Worm (Caenorhabditis elegans) whole organism, L4 larva: ENCODE results near the gene srh-282.

Experiments
- F26F4.8 ChIP-seq: fragments of 200-800 bp; sonication (Bioruptor generic); conservative IDR thresholded peaks from 2 replicates; pipeline ENCODE4 v1.3.6; 2022; ENCODE audit warnings: missing genetic modification characterization, missing compliant biosample characterization
- T20F7.1 ChIP-seq: fragments of 200-800 bp; sonication (Bioruptor generic); optimal IDR thresholded peaks from 2 replicates; lab custom pipeline; 2018; ENCODE audit warnings: mild to moderate bottlenecking, missing genetic modification characterization, missing compliant biosample characterization
- Y48G9A.11 ChIP-seq: fragments of 200-800 bp; sonication (Bioruptor generic); IDR thresholded peaks from 2 replicates; pipeline ENCODE4 v1.3.6; 2022; ENCODE audit warnings: missing genetic modification reagents, missing genetic modification characterization, missing compliant biosample characterization
- ZK337.2 ChIP-seq: fragments of 200-800 bp; sonication (Bioruptor generic); IDR thresholded peaks from 2 replicates; pipeline ENCODE4 v1.3.6; 2022; ENCODE audit warnings: missing genetic modification reagents, missing genetic modification characterization, missing compliant biosample characterization
- arid-1 ChIP-seq: fragments of 200-800 bp; sonication (Bioruptor generic); conservative IDR thresholded peaks from 2 replicates; pipeline ENCODE4 v1.3.6; 2022; ENCODE audit warnings: missing genetic modification reagents, missing genetic modification characterization, missing compliant biosample characterization
- attf-4 ChIP-seq: sonication (generic microtip); optimal IDR thresholded peaks from 3 replicates; lab custom pipeline; 2017; ENCODE audit warnings: missing biosample characterization, missing genetic modification characterization
- ceh-62 ChIP-seq: sonication (generic microtip); optimal IDR thresholded peaks from 2 replicates; lab custom pipeline; 2017; ENCODE audit warnings: missing biosample characterization, missing genetic modification characterization
- ces-1 ChIP-seq: fragments of 150-350 bp; sonication (generic microtip); optimal IDR thresholded peaks from 4 replicates; lab custom pipeline; 2014; ENCODE audit warnings: missing biosample characterization, missing genetic modification reagents, missing genetic modification characterization
- cey-2 ChIP-seq: sonication (generic microtip); optimal IDR thresholded peaks from 3 replicates; lab custom pipeline; 2017; ENCODE audit warnings: missing genetic modification characterization, mild to moderate bottlenecking, missing compliant biosample characterization, antibody characterized with exemption, borderline replicate concordance; ENCODE audit not compliant: insufficient read depth
- ctbp-1 ChIP-seq: fragments of 200-800 bp; sonication (Bioruptor generic); IDR thresholded peaks from 2 replicates; pipeline ENCODE4 v1.3.6; 2022; ENCODE audit warnings: missing genetic modification reagents, missing genetic modification characterization, missing compliant biosample characterization
- daf-12 ChIP-seq: fragments of 150-350 bp; optimal IDR thresholded peaks from 2 replicates; lab custom pipeline; 2014; ENCODE audit warnings: missing biosample characterization, missing genetic modification reagents, missing genetic modification characterization
- daf-19 ChIP-seq: fragments of 200-800 bp; sonication (Bioruptor generic); conservative IDR thresholded peaks from 2 replicates; pipeline ENCODE4 v1.3.6; 2022; ENCODE audit warnings: missing genetic modification characterization, missing compliant biosample characterization
- dmd-6 ChIP-seq: fragments of 200-800 bp; sonication (Bioruptor generic); IDR thresholded peaks from 2 replicates; pipeline ENCODE4 v1.3.6; 2022; ENCODE audit warnings: missing genetic modification reagents, missing genetic modification characterization, missing compliant biosample characterization
- dpl-1 ChIP-seq: fragments of 150-350 bp; optimal IDR thresholded peaks from 2 replicates; lab custom pipeline; 2014; ENCODE audit warnings: missing biosample characterization, missing genetic modification reagents, missing genetic modification characterization
- duxl-1 ChIP-seq: sonication (generic microtip); optimal IDR thresholded peaks from 2 replicates; lab custom pipeline; 2016; ENCODE audit warnings: mild to moderate bottlenecking, missing genetic modification characterization, moderate library complexity, missing compliant biosample characterization; ENCODE audit not compliant: poor library complexity
- dve-1 ChIP-seq: sonication (generic microtip); optimal IDR thresholded peaks from 2 replicates; lab custom pipeline; 2017; ENCODE audit warnings: antibody characterized with exemption, mild to moderate bottlenecking, missing genetic modification characterization, missing compliant biosample characterization; ENCODE audit not compliant: insufficient read depth
- fkh-10 ChIP-seq: fragments of 150-350 bp; optimal IDR thresholded peaks from 2 replicates; lab custom pipeline; 2014; ENCODE audit warnings: missing biosample characterization, missing genetic modification reagents, missing genetic modification characterization
- hlh-30 ChIP-seq: sonication (generic microtip); optimal IDR thresholded peaks from 2 replicates; lab custom pipeline; 2017; ENCODE audit warnings: antibody characterized with exemption, mild to moderate bottlenecking, missing genetic modification characterization, missing compliant biosample characterization; ENCODE audit not compliant: insufficient read depth
- hmg-1.1 ChIP-seq: fragments of 200-800 bp; sonication (Bioruptor generic); IDR thresholded peaks from 2 replicates; pipeline ENCODE4 v1.3.6; 2022; ENCODE audit warnings: missing genetic modification reagents, missing genetic modification characterization, missing compliant biosample characterization
- jun-1 ChIP-seq: fragments of 150-350 bp; optimal IDR thresholded peaks from 2 replicates; lab custom pipeline; 2014; ENCODE audit warnings: missing biosample characterization, missing genetic modification reagents, missing genetic modification characterization
- lin-15B ChIP-seq: fragments of 150-350 bp; sonication (generic microtip); optimal IDR thresholded peaks from 3 replicates; lab custom pipeline; 2014; ENCODE audit warnings: missing biosample characterization, missing genetic modification characterization
- lin-29 ChIP-seq: fragments of 200-800 bp; sonication (Bioruptor generic); IDR thresholded peaks from 2 replicates; pipeline ENCODE4 v1.3.6; 2022; ENCODE audit warnings: missing genetic modification reagents, missing genetic modification characterization, missing compliant biosample characterization
- lin-38 ChIP-seq: fragments of 200-800 bp; sonication (Bioruptor generic); IDR thresholded peaks from 2 replicates; pipeline ENCODE4 v1.3.6; 2022; ENCODE audit warnings: missing genetic modification reagents, missing genetic modification characterization, missing compliant biosample characterization
- lsy-2 ChIP-seq, 2 experiments: fragments of 150-350 bp in 1 of 2; sonication (generic microtip) in 1 of 2; optimal IDR thresholded peaks; 2 replicates each; lab custom pipeline; 2014 to 2017; ENCODE audit warnings: missing biosample characterization in 2 of 2, missing genetic modification characterization in 2 of 2
- mdl-1 ChIP-seq, 2 experiments: fragments of 150-350 bp in 1 of 2; sonication (generic microtip) in 1 of 2; optimal IDR thresholded peaks; 2 replicates each; lab custom pipeline; 2014 to 2017; ENCODE audit warnings: missing biosample characterization in 2 of 2, missing genetic modification characterization in 2 of 2
- mdt-29 ChIP-seq: fragments of 200-800 bp; sonication (Bioruptor generic); IDR thresholded peaks from 2 replicates; pipeline ENCODE4 v1.3.6; 2022; ENCODE audit warnings: missing genetic modification reagents, missing genetic modification characterization, missing compliant biosample characterization
- mep-1 ChIP-seq: fragments of 150-350 bp; sonication (generic microtip); optimal IDR thresholded peaks from 3 replicates; lab custom pipeline; 2014; ENCODE audit warnings: missing biosample characterization, missing genetic modification characterization
- mes-2 ChIP-seq: sonication (generic microtip); optimal IDR thresholded peaks from 2 replicates; lab custom pipeline; 2016; ENCODE audit warnings: missing genotype, mild to moderate bottlenecking, missing genetic modification characterization, missing compliant biosample characterization; ENCODE audit not compliant: poor library complexity, severe bottlenecking
- mxl-2 ChIP-seq: fragments of 200-800 bp; sonication (Bioruptor generic); conservative IDR thresholded peaks from 2 replicates; pipeline ENCODE4 v1.3.6; 2022; ENCODE audit warnings: missing genetic modification reagents, missing genetic modification characterization, missing compliant biosample characterization
- mxl-3 ChIP-seq: fragments of 200-800 bp; sonication (Bioruptor generic); optimal IDR thresholded peaks from 2 replicates; lab custom pipeline; 2018; ENCODE audit warnings: mild to moderate bottlenecking, missing genetic modification characterization, missing compliant biosample characterization
- nhr-10 ChIP-seq: fragments of 150-350 bp; optimal IDR thresholded peaks from 2 replicates; lab custom pipeline; 2014; ENCODE audit warnings: missing biosample characterization, missing genetic modification characterization
- nhr-111 ChIP-seq: fragments of 200-800 bp; sonication (Bioruptor generic); optimal IDR thresholded peaks from 2 replicates; lab custom pipeline; 2018; ENCODE audit warnings: mild to moderate bottlenecking, missing genetic modification characterization, missing compliant biosample characterization
- nhr-237 ChIP-seq: sonication (generic microtip); optimal IDR thresholded peaks from 2 replicates; lab custom pipeline; 2017; ENCODE audit warnings: missing biosample characterization, missing genetic modification characterization
- nhr-25 ChIP-seq: sonication (generic microtip); optimal IDR thresholded peaks from 2 replicates; lab custom pipeline; 2017; ENCODE audit warnings: missing genetic modification characterization, mild to moderate bottlenecking, missing compliant biosample characterization, antibody characterized with exemption, moderate library complexity, borderline replicate concordance; ENCODE audit not compliant: insufficient read depth
- nhr-28 ChIP-seq: fragments of 150-350 bp; optimal IDR thresholded peaks from 2 replicates; lab custom pipeline; 2014; ENCODE audit warnings: missing biosample characterization, missing genetic modification characterization
- nhr-42 ChIP-seq: fragments of 200-800 bp; sonication (Bioruptor generic); IDR thresholded peaks from 2 replicates; pipeline ENCODE4 v1.3.6; 2022; ENCODE audit warnings: missing genetic modification characterization, missing compliant biosample characterization
- nhr-48 ChIP-seq: sonication (generic microtip); optimal IDR thresholded peaks from 2 replicates; lab custom pipeline; 2016; ENCODE audit warnings: mild to moderate bottlenecking, missing genetic modification characterization, missing compliant biosample characterization
- pha-4 ChIP-seq, 2 experiments: fragments of 150-350 bp in 1 of 2; fragments of 200-800 bp in 1 of 2; sonication (Bioruptor generic) in 1 of 2; IDR thresholded peaks in 1 of 2; optimal IDR thresholded peaks in 1 of 2; 2 replicates each; pipeline versions ENCODE4 v1.3.6 to Lab custom; 2014 to 2022; ENCODE audit warnings: missing genetic modification characterization in 2 of 2, missing genetic modification reagents in 2 of 2, missing biosample characterization in 1 of 2, missing compliant biosample characterization in 1 of 2
- php-3 ChIP-seq: fragments of 200-800 bp; sonication (Bioruptor generic); IDR thresholded peaks from 2 replicates; pipeline ENCODE4 v1.3.6; 2022; ENCODE audit warnings: missing genetic modification reagents, missing genetic modification characterization, missing compliant biosample characterization
- saeg-2 ChIP-seq: fragments of 200-800 bp; sonication (Bioruptor generic); IDR thresholded peaks from 2 replicates; pipeline ENCODE4 v1.3.6; 2022; ENCODE audit warnings: missing genetic modification reagents, missing genetic modification characterization, missing compliant biosample characterization
- set-16 ChIP-seq: fragments of 200-800 bp; sonication (Bioruptor generic); IDR thresholded peaks from 2 replicates; pipeline ENCODE4 v1.3.6; 2022; ENCODE audit warnings: missing genetic modification reagents, missing genetic modification characterization, missing compliant biosample characterization
- skn-1 ChIP-seq: fragments of 150-350 bp; optimal IDR thresholded peaks from 2 replicates; lab custom pipeline; 2014; ENCODE audit warnings: missing biosample characterization, missing genetic modification characterization
- snpc-1.2 ChIP-seq: fragments of 200-800 bp; sonication (Bioruptor generic); IDR thresholded peaks from 2 replicates; pipeline ENCODE4 v1.3.6; 2022; ENCODE audit warnings: missing genetic modification reagents, missing genetic modification characterization, missing compliant biosample characterization
- vab-7 ChIP-seq: fragments of 200-800 bp; sonication (Bioruptor generic); IDR thresholded peaks from 2 replicates; pipeline ENCODE4 v1.3.6; 2022; ENCODE audit warnings: missing genetic modification reagents, missing genetic modification characterization, missing compliant biosample characterization
- zag-1 ChIP-seq: fragments of 150-350 bp; optimal IDR thresholded peaks from 2 replicates; lab custom pipeline; 2014; ENCODE audit warnings: missing biosample characterization, missing genetic modification characterization
- zfp-2 ChIP-seq: sonication (generic microtip); optimal IDR thresholded peaks from 2 replicates; lab custom pipeline; 2016; ENCODE audit warnings: mild to moderate bottlenecking, missing genetic modification characterization, missing compliant biosample characterization
- zip-11 ChIP-seq: fragments of 200-800 bp; sonication (Bioruptor generic); IDR thresholded peaks from 2 replicates; pipeline ENCODE4 v1.3.6; 2022; ENCODE audit warnings: missing genetic modification characterization, missing compliant biosample characterization
- ztf-11 ChIP-seq: fragments of 150-350 bp; optimal IDR thresholded peaks from 2 replicates; lab custom pipeline; 2014; ENCODE audit warnings: missing biosample characterization, missing genetic modification characterization

srh-282 gene

ce11 chrIV:262460-262859, 10.7 kb downstream of the srh-282 start:
- TF ChIP-seq mxl-3: no peak
- TF ChIP-seq lin-15B (tag; lab: Kevin White, UChicago): no peak

- TF ChIP-seq mxl-3 (no peak), skn-1 (no peak), ztf-11 (tag; lab: Kevin White, UChicago) (no peak), zip-11 (GFP tag; lab: Robert Waterston, UW) (no peak), zag-1 (tag; lab: Kevin White, UChicago) (no peak), cey-2 (tag; lab: Kevin White, UChicago) (no peak), fkh-10 (GFP tag; lab: Kevin White, UChicago) (peak; percentile 13), vab-7 (no peak), zfp-2 (tag; lab: Kevin White, UChicago) (no peak), F26F4.8 (GFP tag; lab: Robert Waterston, UW) (no peak), mes-2 (tag; lab: Kevin White, UChicago) (peak; percentile 49), nhr-48 (tag; lab: Kevin White, UChicago) (no peak), set-16 (GFP tag; lab: Robert Waterston, UW) (no peak), mxl-2 (GFP tag; lab: Robert Waterston, UW) (no peak), lin-38 (GFP tag; lab: Robert Waterston, UW) (peak; percentile 94), nhr-10 (no peak), nhr-25 (tag; lab: Kevin White, UChicago) (peak; percentile 5), nhr-28 (tag; lab: Kevin White, UChicago) (peak; percentile 36), ZK337.2 (GFP tag; lab: Robert Waterston, UW) (no peak), ctbp-1 (GFP tag; lab: Robert Waterston, UW) (no peak), Y48G9A.11 (no peak), nhr-111 (GFP tag; lab: Kevin White, UChicago) (no peak), hlh-30 (peak; percentile 47), dpl-1 (GFP tag; lab: Kevin White, UChicago) (peak; percentile 90), attf-4 (tag; lab: Kevin White, UChicago) (no peak), daf-19 (no peak), lsy-2 (tag; optimal IDR thresholded peaks at IDR 0.05; lab: Kevin White, UChicago) (peak in 1 of 2 experiments; percentile 76), mep-1 (tag; lab: Kevin White, UChicago) (peak; percentile 79), hmg-1.1 (GFP tag; lab: Robert Waterston, UW) (0 out of 2 replicates have a peak, but pooled peaks have one; percentile 26), jun-1 (tag; lab: Kevin White, UChicago) (no peak), mdl-1 (tag; optimal IDR thresholded peaks at IDR 0.05; lab: Kevin White, UChicago) (no peak), ces-1 (peak; percentile 61), dve-1 (tag; lab: Kevin White, UChicago) (peak; percentile 50), arid-1 (GFP tag; lab: Robert Waterston, UW) (no peak)
These were observed 11.6 kb downstream of the srh-282 start, which contains the start of gene pqbp-1.1 for ce11 chrIV:261607-262006. Gene pqbp-1.1 (minus strand): TSS chrIV:261683.

- no peak for TF ChIP-seq pha-4 (GFP tag; IDR thresholded peaks at IDR 0.05; lab: Robert Waterston, UW)
- no peak for TF ChIP-seq pha-4 (tag; optimal IDR thresholded peaks at IDR 0.05; lab: Kevin White, UChicago)
- no peak for TF ChIP-seq php-3 (GFP tag; lab: Robert Waterston, UW)
- TF ChIP-seq lin-29 (GFP tag; lab: Robert Waterston, UW): no peak
- no peak for TF ChIP-seq nhr-237
- no peak for TF ChIP-seq duxl-1 (tag; lab: Kevin White, UChicago)
- no peak for TF ChIP-seq dmd-6 (GFP tag; lab: Robert Waterston, UW)
- TF ChIP-seq mdt-29: no peak
- no peak for TF ChIP-seq T20F7.1 (GFP tag; lab: Kevin White, UChicago)
- TF ChIP-seq ceh-62 (tag; lab: Kevin White, UChicago): no peak
- no peak for TF ChIP-seq hmg-1.1 (GFP tag; lab: Robert Waterston, UW)
- TF ChIP-seq nhr-42 (GFP tag; lab: Robert Waterston, UW): no peak
- TF ChIP-seq snpc-1.2 (GFP tag; lab: Robert Waterston, UW): no peak
- no peak for TF ChIP-seq zag-1 (tag; lab: Kevin White, UChicago)
- no peak for TF ChIP-seq saeg-2 (GFP tag; lab: Robert Waterston, UW)
- TF ChIP-seq dve-1 (tag; lab: Kevin White, UChicago): no peak
- no peak for TF ChIP-seq daf-12
These were observed 14.1 kb downstream of the srh-282 start, which contains the start of gene dpy-9 for ce11 chrIV:259142-259541. Gene dpy-9 (minus strand): TSS chrIV:259204.
